Worm (Caenorhabditis elegans) whole organism, L1 larva: Measurements from ENCODE around the gene tsp-18.

Source experiments
- alr-1 ChIP-seq: fragments of 200-800 bp; sonication (Bioruptor generic); optimal IDR thresholded peaks from 2 replicates; lab custom pipeline; 2018; ENCODE audit warnings: borderline replicate concordance, mild to moderate bottlenecking, missing genetic modification characterization, missing compliant biosample characterization
- ama-1 ChIP-seq: fragments of 150-350 bp; optimal IDR thresholded peaks from 2 replicates; lab custom pipeline; 2014
- efl-3 ChIP-seq: fragments of 200-800 bp; sonication (Bioruptor generic); optimal IDR thresholded peaks from 2 replicates; lab custom pipeline; 2018; ENCODE audit warnings: mild to moderate bottlenecking, missing genetic modification characterization, missing compliant biosample characterization
- fos-1 ChIP-seq: fragments of 150-350 bp; optimal IDR thresholded peaks from 2 replicates; lab custom pipeline; 2014; ENCODE audit warnings: missing biosample characterization, missing genetic modification characterization
- nhr-76 ChIP-seq: sonication (generic microtip); optimal IDR thresholded peaks from 2 replicates; lab custom pipeline; 2017; ENCODE audit warnings: missing biosample characterization, missing genetic modification characterization
- nhr-77 ChIP-seq: fragments of 150-350 bp; optimal IDR thresholded peaks from 2 replicates; lab custom pipeline; 2014; ENCODE audit warnings: missing biosample characterization, missing genetic modification characterization
- skn-1 ChIP-seq: fragments of 150-350 bp; optimal IDR thresholded peaks from 2 replicates; lab custom pipeline; 2014; ENCODE audit warnings: missing biosample characterization, missing genetic modification characterization
- tbx-2 ChIP-seq: sonication (generic microtip); optimal IDR thresholded peaks from 2 replicates; lab custom pipeline; 2016; ENCODE audit warnings: missing genetic modification characterization, missing compliant biosample characterization

DNA sequence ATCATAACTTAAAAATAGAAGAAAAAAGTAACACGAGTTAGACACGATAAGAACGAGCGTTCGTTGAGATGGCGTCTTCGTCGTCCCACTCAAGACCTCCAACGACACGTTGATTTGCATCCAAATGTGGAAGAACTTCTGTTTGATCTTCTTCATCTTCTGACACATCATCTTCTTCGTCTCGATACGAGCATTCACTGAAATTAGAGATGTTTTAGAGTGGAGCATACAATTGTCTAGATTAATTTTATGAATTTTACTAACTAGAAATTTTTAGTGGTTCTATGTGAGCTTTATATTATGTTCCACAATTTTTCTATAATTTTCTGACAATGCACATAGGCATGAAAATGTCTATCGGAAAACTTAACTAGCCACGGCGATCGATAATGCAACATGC is 41.5 kb downstream of the tsp-18 start:
- TF ChIP-seq ama-1 (lab: Kevin White, UChicago): no peak
- TF ChIP-seq tbx-2 (tag; lab: Kevin White, UChicago): no peak
- TF ChIP-seq alr-1 (tag; lab: Kevin White, UChicago): no peak
- no peak for TF ChIP-seq fos-1
- TF ChIP-seq nhr-76: no peak
- TF ChIP-seq nhr-77 (tag; lab: Kevin White, UChicago): no peak
- TF ChIP-seq skn-1 (tag; lab: Kevin White, UChicago): no peak
- no peak for TF ChIP-seq efl-3
